Worm (Caenorhabditis elegans): ENCODE measurements around the gene srv-12.

DNA sequence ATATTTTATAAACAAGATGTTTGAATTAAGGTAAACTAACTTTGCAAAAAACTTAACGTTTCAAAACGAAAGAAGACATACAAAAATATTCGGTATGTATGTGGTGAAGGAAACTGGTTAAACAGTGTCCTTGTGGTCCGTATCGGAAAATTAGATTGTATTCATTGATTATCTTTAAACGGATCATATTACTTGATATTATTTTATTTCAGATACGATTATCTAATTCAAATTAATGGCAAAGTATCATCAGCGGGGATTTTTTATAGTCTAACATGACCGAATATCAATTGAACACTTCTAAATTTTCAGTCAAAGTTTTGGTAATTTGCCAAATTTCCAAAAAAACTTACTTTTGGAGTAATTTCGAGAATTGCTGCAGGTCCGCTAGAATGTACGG is 46.7 kb downstream of the srv-12 start, which contains the start of gene C47E12.13:
- TF ChIP-seq mdl-1 (tag; optimal IDR thresholded peaks at IDR 0.05) (no peak), snpc-4 (tag; optimal IDR thresholded peaks at IDR 0.05) (no peak), nhr-12 (tag; optimal IDR thresholded peaks at IDR 0.05) (no peak), fkh-10 (GFP tag; optimal IDR thresholded peaks at IDR 0.05) (no peak), R02D3.7 (tag; optimal IDR thresholded peaks at IDR 0.05) (no peak), fos-1 (tag; optimal IDR thresholded peaks at IDR 0.05) (no peak), daf-12 (tag; optimal IDR thresholded peaks at IDR 0.05) (no peak), nhr-77 (tag; optimal IDR thresholded peaks at IDR 0.05) (no peak)

Data from whole organism, L3 larva.